Fruit fly (Drosophila melanogaster): ENCODE results near the gene CG32079.

The CG32079 gene

DNA sequence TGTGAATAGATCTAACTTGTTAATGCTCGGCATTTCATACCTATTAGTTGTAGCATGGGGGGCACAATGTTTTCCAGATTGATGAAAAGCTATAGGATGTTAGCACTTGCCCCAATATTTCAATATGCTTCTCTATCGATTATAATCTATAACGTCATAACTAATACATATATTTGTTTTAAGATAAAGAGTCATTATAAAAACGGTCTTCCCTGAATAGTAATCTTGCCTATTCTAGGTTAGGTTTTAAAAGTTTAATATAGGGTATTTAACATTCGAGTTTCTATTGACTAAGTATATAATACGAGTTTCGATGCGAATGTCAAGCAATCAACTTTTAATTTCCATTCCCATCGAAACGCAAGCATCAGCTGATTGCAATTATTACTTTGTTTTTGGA lies 35.8 kb downstream of the CG32079 start, which contains the start of the genes CG6321 and Blos2:
CG6321 (minus strand) TSS at position 25 of the 400 bp plus-strand sequence.
Blos2 (plus strand) TSS at position 372 of the 400 bp plus-strand sequence.
- TF ChIP-seq CG9948 (tag; optimal IDR thresholded peaks at IDR 0.05) (peak; percentile 72), CG10348 (GFP tag; IDR thresholded peaks at IDR 0.05) (no peak), CG8301 (tag; optimal IDR thresholded peaks at IDR 0.05) (peak; percentile 77), CG4496 (GFP tag; IDR thresholded peaks at IDR 0.05) (peak; percentile 70; the same call in 2 of the 3 replicates), CG15710 (tag; optimal IDR thresholded peaks at IDR 0.05) (peak; percentile 70), fd96Ca (GFP tag; IDR thresholded peaks at IDR 0.05) (no peak), rn (GFP tag; IDR thresholded peaks at IDR 0.05) (no peak), gl (tag; optimal IDR thresholded peaks at IDR 0.05) (peak; percentile 0), CG17806 (tag; optimal IDR thresholded peaks at IDR 0.05) (peak; percentile 75), EcR (GFP tag; optimal IDR thresholded peaks at IDR 0.05) (no peak), Pif1A (GFP tag; optimal IDR thresholded peaks at IDR 0.05) (peak; percentile 69), CG14655 (GFP tag; optimal IDR thresholded peaks at IDR 0.05) (peak; percentile 74), Snoo (tag; optimal IDR thresholded peaks at IDR 0.05) (peak; percentile 58), CG12605 (GFP tag; IDR thresholded peaks at IDR 0.05) (peak; percentile 76), CG13204 (GFP tag; optimal IDR thresholded peaks at IDR 0.05) (no peak), CG34367 (tag; optimal IDR thresholded peaks at IDR 0.05) (peak; percentile 66), Ets98B (GFP tag; IDR thresholded peaks at IDR 0.05) (peak; percentile 73), CG32121 (GFP tag; IDR thresholded peaks at IDR 0.05) (peak; percentile 69), CG8159 (tag; optimal IDR thresholded peaks at IDR 0.05) (peak; percentile 77), Pif1B (GFP tag; optimal IDR thresholded peaks at IDR 0.05) (peak; percentile 69), D1 (tag; optimal IDR thresholded peaks at IDR 0.05) (no peak)

dm6 chr3L:11062441-11062840 lies 37.1 kb downstream of the CG32079 start, which contains the start of gene CG32069:
CG32069 (minus strand) TSS chr3L:11062614.
- no peak for TF ChIP-seq CG9948 (tag; optimal IDR thresholded peaks at IDR 0.05)
- no peak for TF ChIP-seq CG17806 (tag; optimal IDR thresholded peaks at IDR 0.05)
- no peak for TF ChIP-seq rn (GFP tag; IDR thresholded peaks at IDR 0.05)
- no peak for TF ChIP-seq EcR (GFP tag; optimal IDR thresholded peaks at IDR 0.05)
- TF ChIP-seq gl (tag; optimal IDR thresholded peaks at IDR 0.05), result no peak
- no peak for TF ChIP-seq CG8159 (tag; optimal IDR thresholded peaks at IDR 0.05)
- no peak for TF ChIP-seq CG15710 (tag; optimal IDR thresholded peaks at IDR 0.05)
- TF ChIP-seq Pif1A (GFP tag; optimal IDR thresholded peaks at IDR 0.05), result no peak
- no peak for TF ChIP-seq CG12605 (GFP tag; IDR thresholded peaks at IDR 0.05)
- TF ChIP-seq CG13204 (GFP tag; optimal IDR thresholded peaks at IDR 0.05), result no peak
- TF ChIP-seq D1 (tag; optimal IDR thresholded peaks at IDR 0.05), result no peak
- no peak for TF ChIP-seq CG14655 (GFP tag; optimal IDR thresholded peaks at IDR 0.05)
- no peak for TF ChIP-seq Pif1B (GFP tag; optimal IDR thresholded peaks at IDR 0.05)
- no peak for TF ChIP-seq Snoo (tag; optimal IDR thresholded peaks at IDR 0.05)

dm6 chr3L:11064689-11065088 lies 39.3 kb downstream of the CG32079 start, which contains the start of the genes CG32075, CG45101 and SuUR:
CG32075 (minus strand) TSS chr3L:11064941.
CG45101 (plus strand) TSS chr3L:11064991.
SuUR (plus strand) TSS chr3L:11064991.
- no peak for TF ChIP-seq gl (tag; optimal IDR thresholded peaks at IDR 0.05)
- peak; percentile 76 for TF ChIP-seq Snoo (tag; optimal IDR thresholded peaks at IDR 0.05)
- no peak for TF ChIP-seq D1 (tag; optimal IDR thresholded peaks at IDR 0.05)
- peak; percentile 56 for TF ChIP-seq CG34367 (tag; optimal IDR thresholded peaks at IDR 0.05)
- peak; percentile 52; the same call in 2 of the 3 replicates for TF ChIP-seq fd96Ca (GFP tag; IDR thresholded peaks at IDR 0.05)
- peak; percentile 78 for TF ChIP-seq Pif1A (GFP tag; optimal IDR thresholded peaks at IDR 0.05)
- TF ChIP-seq Ets98B (GFP tag; IDR thresholded peaks at IDR 0.05), result peak; percentile 77
- peak; percentile 52 for TF ChIP-seq CG8159 (tag; optimal IDR thresholded peaks at IDR 0.05)
- TF ChIP-seq rn (GFP tag; IDR thresholded peaks at IDR 0.05), result peak; percentile 69
- peak; percentile 74 for TF ChIP-seq CG9948 (tag; optimal IDR thresholded peaks at IDR 0.05)
- TF ChIP-seq CG32121 (GFP tag; IDR thresholded peaks at IDR 0.05), result peak; percentile 86
- peak; percentile 75 for TF ChIP-seq CG17806 (tag; optimal IDR thresholded peaks at IDR 0.05)
- TF ChIP-seq Pif1B (GFP tag; optimal IDR thresholded peaks at IDR 0.05), result peak; percentile 71
- no peak for TF ChIP-seq EcR (GFP tag; optimal IDR thresholded peaks at IDR 0.05)
- TF ChIP-seq CG4496 (GFP tag; IDR thresholded peaks at IDR 0.05), result peak; percentile 83
- TF ChIP-seq CG13204 (GFP tag; optimal IDR thresholded peaks at IDR 0.05), result no peak
- TF ChIP-seq CG14655 (GFP tag; optimal IDR thresholded peaks at IDR 0.05), result no peak
- peak; percentile 70 for TF ChIP-seq CG8301 (tag; optimal IDR thresholded peaks at IDR 0.05)
- TF ChIP-seq CG10348 (GFP tag; IDR thresholded peaks at IDR 0.05), result no peak
- peak; percentile 78 for TF ChIP-seq CG15710 (tag; optimal IDR thresholded peaks at IDR 0.05)
- no peak for TF ChIP-seq CG12605 (GFP tag; IDR thresholded peaks at IDR 0.05)

DNA sequence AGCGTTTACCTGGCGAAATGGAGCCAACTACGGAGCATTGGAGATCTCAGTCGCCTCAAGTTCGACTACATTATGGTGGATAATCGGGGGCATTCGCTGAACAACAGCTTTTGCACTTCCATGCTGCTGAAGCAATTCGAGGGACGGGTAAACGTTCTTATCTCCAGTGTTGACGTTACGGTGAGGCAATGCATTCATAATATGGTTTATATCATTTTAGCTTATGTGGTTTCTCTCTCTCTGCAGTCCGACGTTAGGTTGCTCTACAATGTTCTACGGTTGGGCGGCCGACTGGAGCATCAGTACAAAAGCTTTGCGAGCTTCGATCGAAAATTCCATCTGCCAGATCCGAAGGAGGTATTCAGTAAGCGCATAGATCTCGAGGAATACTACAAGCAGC lies 40.5 kb downstream of the CG32079 start:
- TF ChIP-seq Pif1A (GFP tag; optimal IDR thresholded peaks at IDR 0.05) (no peak), CG32121 (GFP tag; IDR thresholded peaks at IDR 0.05) (peak; percentile 16; the same call in 1 of the 2 replicates)

dm6 chr3L:11069764-11070163 lies 44.4 kb downstream of the CG32079 start, which contains the start of gene CG6310:
CG6310 (minus strand) TSS chr3L:11069864.
- TF ChIP-seq EcR (GFP tag; optimal IDR thresholded peaks at IDR 0.05) (no peak), CG8159 (tag; optimal IDR thresholded peaks at IDR 0.05) (no peak)

dm6 chr3L:11070372-11070854 lies 45.1 kb downstream of the CG32079 start, which contains the start of gene Mocs1:
Mocs1 (plus strand) TSS chr3L:11070526.
- TF ChIP-seq CG15710 (tag; optimal IDR thresholded peaks at IDR 0.05) (no peak), CG4496 (GFP tag; IDR thresholded peaks at IDR 0.05) (no peak), D1 (tag; optimal IDR thresholded peaks at IDR 0.05) (no peak), Ets98B (GFP tag; IDR thresholded peaks at IDR 0.05) (peak; percentile 53; the same call in 1 of the 2 replicates), CG14655 (GFP tag; optimal IDR thresholded peaks at IDR 0.05) (no peak), CG12605 (GFP tag; IDR thresholded peaks at IDR 0.05) (no peak), CG17806 (tag; optimal IDR thresholded peaks at IDR 0.05) (no peak), Snoo (tag; optimal IDR thresholded peaks at IDR 0.05) (no peak), CG10348 (GFP tag; IDR thresholded peaks at IDR 0.05) (no peak), fd96Ca (GFP tag; IDR thresholded peaks at IDR 0.05) (peak; percentile 48; the same call in 2 of the 3 replicates), CG8301 (tag; optimal IDR thresholded peaks at IDR 0.05) (no peak), CG8159 (tag; optimal IDR thresholded peaks at IDR 0.05) (no peak), CG32121 (GFP tag; IDR thresholded peaks at IDR 0.05) (peak; percentile 54), gl (tag; optimal IDR thresholded peaks at IDR 0.05) (no peak), CG9948 (tag; optimal IDR thresholded peaks at IDR 0.05) (no peak), CG13204 (GFP tag; optimal IDR thresholded peaks at IDR 0.05) (no peak)
